Worm (Caenorhabditis elegans) whole organism, midembryonic: Measurements from ENCODE around the gene drh-1.

Source experiments
- T22C8.4 ChIP-seq: fragments of 200-800 bp; sonication (Bioruptor generic); IDR thresholded peaks from 2 replicates; pipeline ENCODE4 v1.3.6; 2022; ENCODE audit warnings: missing genetic modification characterization, missing compliant biosample characterization
- cog-1 ChIP-seq: sonication (generic microtip); optimal IDR thresholded peaks from 2 replicates; lab custom pipeline; 2016; ENCODE audit warnings: missing genetic modification characterization, missing compliant biosample characterization
- flt-1 ChIP-seq: fragments of 200-800 bp; sonication (Bioruptor generic); IDR thresholded peaks from 2 replicates; pipeline ENCODE4 v1.3.6; 2022; ENCODE audit warnings: missing genetic modification characterization, missing compliant biosample characterization
- klf-2 ChIP-seq: fragments of 200-800 bp; sonication (Bioruptor generic); conservative IDR thresholded peaks from 2 replicates; pipeline ENCODE4 v1.3.6; 2022; ENCODE audit warnings: missing genetic modification reagents, missing genetic modification characterization, missing compliant biosample characterization
- med-1 ChIP-seq: sonication (generic microtip); optimal IDR thresholded peaks from 2 replicates; lab custom pipeline; 2017; ENCODE audit warnings: missing genetic modification characterization, mild to moderate bottlenecking, missing compliant biosample characterization, antibody characterized with exemption, missing genetic modification reagents; ENCODE audit not compliant: insufficient read depth
- ref-1 ChIP-seq: fragments of 200-800 bp; sonication (Bioruptor generic); conservative IDR thresholded peaks from 2 replicates; pipeline ENCODE4 v1.3.6; 2022; ENCODE audit warnings: missing genetic modification reagents, missing genetic modification characterization, missing compliant biosample characterization
- tab-1 ChIP-seq: fragments of 200-800 bp; sonication (Bioruptor generic); IDR thresholded peaks from 2 replicates; pipeline ENCODE4 v1.3.6; 2022; ENCODE audit warnings: missing genetic modification characterization, missing compliant biosample characterization
- ztf-23 ChIP-seq: fragments of 200-800 bp; sonication (Bioruptor generic); IDR thresholded peaks from 2 replicates; pipeline ENCODE4 v1.3.6; 2022; ENCODE audit warnings: missing genetic modification reagents, missing genetic modification characterization, missing compliant biosample characterization
- ztf-29 ChIP-seq: fragments of 200-800 bp; sonication (Bioruptor generic); IDR thresholded peaks from 2 replicates; pipeline ENCODE4 v1.3.6; 2022; ENCODE audit warnings: missing genetic modification reagents, missing genetic modification characterization, missing compliant biosample characterization

drh-1 gene

ce11 chrIV:6613296-6613695, at the start of gene drh-1:
drh-1 (minus strand) TSS chrIV:6613353.
- TF ChIP-seq ztf-23 (no peak), ref-1 (GFP tag; lab: Robert Waterston, UW) (no peak), T22C8.4 (GFP tag; lab: Robert Waterston, UW) (no peak), med-1 (GFP tag; lab: Kevin White, UChicago) (no peak), flt-1 (no peak), klf-2 (GFP tag; lab: Robert Waterston, UW) (no peak), ztf-29 (GFP tag; lab: Robert Waterston, UW) (no peak), cog-1 (tag; lab: Kevin White, UChicago) (no peak), tab-1 (GFP tag; lab: Robert Waterston, UW) (no peak)

ce11 chrIV:6657519-6658031, 44.4 kb upstream of the drh-1 start, which contains the start of gene C01B10.11:
C01B10.11 (plus strand) TSS chrIV:6657981.
- TF ChIP-seq cog-1 (tag; lab: Kevin White, UChicago) (no peak), flt-1 (no peak), klf-2 (GFP tag; lab: Robert Waterston, UW) (no peak), ref-1 (GFP tag; lab: Robert Waterston, UW) (no peak), med-1 (GFP tag; lab: Kevin White, UChicago) (no peak), T22C8.4 (GFP tag; lab: Robert Waterston, UW) (no peak)

- TF ChIP-seq ref-1 (GFP tag; lab: Robert Waterston, UW) (no peak), ztf-23 (no peak), flt-1 (no peak), med-1 (GFP tag; lab: Kevin White, UChicago) (no peak), tab-1 (GFP tag; lab: Robert Waterston, UW) (no peak), T22C8.4 (GFP tag; lab: Robert Waterston, UW) (no peak), cog-1 (tag; lab: Kevin White, UChicago) (no peak), klf-2 (GFP tag; lab: Robert Waterston, UW) (no peak), ztf-29 (GFP tag; lab: Robert Waterston, UW) (no peak)
Measured at ce11 chrIV:6655747-6656146, 42.6 kb upstream of the drh-1 start.

ce11 chrIV:6653663-6654201, 40.6 kb upstream of the drh-1 start:
- TF ChIP-seq ztf-29 (GFP tag; lab: Robert Waterston, UW) (no peak), T22C8.4 (GFP tag; lab: Robert Waterston, UW) (no peak), ref-1 (GFP tag; lab: Robert Waterston, UW) (no peak)

- TF ChIP-seq klf-2 (GFP tag; lab: Robert Waterston, UW) (no peak), med-1 (GFP tag; lab: Kevin White, UChicago) (no peak)
Measured at ce11 chrIV:6652479-6653022, 39.4 kb upstream of the drh-1 start.

ce11 chrIV:6648625-6649024, 35.5 kb upstream of the drh-1 start:
- 0 out of 2 replicates have a peak, but pooled peaks have one; percentile 37 for TF ChIP-seq flt-1
- TF ChIP-seq tab-1 (GFP tag; lab: Robert Waterston, UW) = 0 out of 2 replicates have a peak, but pooled peaks have one; percentile 19
- no peak for TF ChIP-seq ztf-29 (GFP tag; lab: Robert Waterston, UW)
- TF ChIP-seq ref-1 (GFP tag; lab: Robert Waterston, UW) = no peak
- peak; percentile 86 for TF ChIP-seq cog-1 (tag; lab: Kevin White, UChicago)
- TF ChIP-seq med-1 (GFP tag; lab: Kevin White, UChicago) = no peak
- no peak for TF ChIP-seq T22C8.4 (GFP tag; lab: Robert Waterston, UW)
- peak; percentile 62 for TF ChIP-seq ztf-23
- TF ChIP-seq klf-2 (GFP tag; lab: Robert Waterston, UW) = no peak

ce11 chrIV:6646905-6647304, 33.8 kb upstream of the drh-1 start:
- TF ChIP-seq ztf-29 (GFP tag; lab: Robert Waterston, UW) (no peak), tab-1 (GFP tag; lab: Robert Waterston, UW) (no peak), cog-1 (tag; lab: Kevin White, UChicago) (no peak), flt-1 (no peak), ref-1 (GFP tag; lab: Robert Waterston, UW) (no peak), ztf-23 (no peak), med-1 (GFP tag; lab: Kevin White, UChicago) (no peak), klf-2 (GFP tag; lab: Robert Waterston, UW) (no peak), T22C8.4 (GFP tag; lab: Robert Waterston, UW) (no peak)

ce11 chrIV:6645867-6646655, 32.9 kb upstream of the drh-1 start, which contains the start of gene hil-7:
hil-7 (plus strand) TSS chrIV:6646312.
- TF ChIP-seq cog-1 (tag; lab: Kevin White, UChicago) (peak; percentile 74), flt-1 (no peak; the same call in 1 of the 2 replicates), klf-2 (GFP tag; lab: Robert Waterston, UW) (no peak), T22C8.4 (GFP tag; lab: Robert Waterston, UW) (no peak), ztf-23 (peak; percentile 62), ztf-29 (GFP tag; lab: Robert Waterston, UW) (peak; percentile 30; the same call in 1 of the 2 replicates), ref-1 (GFP tag; lab: Robert Waterston, UW) (0 out of 2 replicates have a peak, but pooled peaks have one; percentile 12), tab-1 (GFP tag; lab: Robert Waterston, UW) (0 out of 2 replicates have a peak, but pooled peaks have one; percentile 36), med-1 (GFP tag; lab: Kevin White, UChicago) (no peak)

- TF ChIP-seq klf-2 (GFP tag; lab: Robert Waterston, UW) (no peak), ref-1 (GFP tag; lab: Robert Waterston, UW) (no peak), ztf-29 (GFP tag; lab: Robert Waterston, UW) (no peak), ztf-23 (no peak), med-1 (GFP tag; lab: Kevin White, UChicago) (no peak), T22C8.4 (GFP tag; lab: Robert Waterston, UW) (no peak), cog-1 (tag; lab: Kevin White, UChicago) (no peak), tab-1 (GFP tag; lab: Robert Waterston, UW) (no peak), flt-1 (no peak)
Measured at ce11 chrIV:6639880-6640279, 26.7 kb upstream of the drh-1 start, which contains the start of gene C01B10.6. C01B10.6 (plus strand) TSS chrIV:6640180.
